Fruit fly (Drosophila melanogaster): Measurements from ENCODE around the gene CG6693.

- TF ChIP-seq CG8478 (optimal IDR thresholded peaks at IDR 0.05) (no peak), CTCF (optimal IDR thresholded peaks at IDR 0.05) (no peak)
These were observed 32.3 kb upstream of the CG6693 start for dm6 chr3R:11253768-11254167.
